Fruit fly (Drosophila melanogaster) whole organism, wandering third instar larva: ENCODE measurements around the gene CG12984.

Experiments used
- Abd-B ChIP-seq: fragments of >200 bp; optimal IDR thresholded peaks from 2 replicates; lab custom pipeline; 2017; ENCODE audit warnings: missing biosample characterization, missing genetic modification characterization
- CG32264 ChIP-seq: fragments of 200-800 bp; sonication (Bioruptor generic); optimal IDR thresholded peaks from 2 replicates; lab custom pipeline; 2016; ENCODE audit warnings: missing biosample characterization, missing genetic modification characterization
- CG9705 ChIP-seq: fragments of 200-800 bp; sonication (Bioruptor generic); optimal IDR thresholded peaks from 2 replicates; lab custom pipeline; 2018; ENCODE audit warnings: missing biosample characterization, mild to moderate bottlenecking, missing genetic modification characterization
- CrebA ChIP-seq: fragments of 200-800 bp; sonication (Bioruptor generic); optimal IDR thresholded peaks from 2 replicates; lab custom pipeline; 2016; ENCODE audit warnings: missing biosample characterization, mild to moderate bottlenecking, missing genetic modification characterization, borderline replicate concordance
- Dfd ChIP-seq: fragments of >200 bp; optimal IDR thresholded peaks from 2 replicates; lab custom pipeline; 2017; ENCODE audit warnings: missing biosample characterization, missing genetic modification characterization
- Dif ChIP-seq: fragments of 200-275, 200-300 bp; sonication (Bioruptor generic); optimal IDR thresholded peaks from 2 replicates; lab custom pipeline; 2018; ENCODE audit warnings: missing biosample characterization, missing genetic modification characterization; ENCODE audit not compliant: partially characterized antibody
- GATAd ChIP-seq: sonication (Bioruptor generic); optimal IDR thresholded peaks from 2 replicates; lab custom pipeline; 2016; ENCODE audit warnings: missing biosample characterization, missing genetic modification characterization
- HLH106 ChIP-seq: fragments of 200-800 bp; optimal IDR thresholded peaks from 3 replicates; lab custom pipeline; 2019; ENCODE audit warnings: missing biosample characterization, mild to moderate bottlenecking, missing genetic modification characterization, moderate library complexity
- Hnf4 ChIP-seq: fragments of 200-800 bp; sonication (Bioruptor generic); optimal IDR thresholded peaks from 2 replicates; lab custom pipeline; 2016; ENCODE audit warnings: missing biosample characterization, mild to moderate bottlenecking, missing genetic modification characterization
- Hr78 ChIP-seq: fragments of >200 bp; optimal IDR thresholded peaks from 2 replicates; lab custom pipeline; 2017; ENCODE audit warnings: missing biosample characterization, missing genetic modification characterization
- Hr83 ChIP-seq: fragments of 200-300 bp; sonication (Bioruptor generic); optimal IDR thresholded peaks from 2 replicates; lab custom pipeline; 2016; ENCODE audit warnings: missing biosample characterization, mild to moderate bottlenecking, missing genetic modification characterization, moderate library complexity; ENCODE audit not compliant: poor library complexity, severe bottlenecking
- Jra ChIP-seq: sonication (Bioruptor generic); optimal IDR thresholded peaks from 2 replicates; lab custom pipeline; 2016; ENCODE audit warnings: missing biosample characterization, missing genetic modification characterization
- Mio ChIP-seq: sonication (Bioruptor generic); optimal IDR thresholded peaks from 2 replicates; lab custom pipeline; 2016; ENCODE audit warnings: missing biosample characterization, missing genetic modification characterization
- Myc ChIP-seq: fragments of >200 bp; optimal IDR thresholded peaks from 2 replicates; lab custom pipeline; 2017
- N ChIP-seq: fragments of >200 bp; optimal IDR thresholded peaks from 2 replicates; lab custom pipeline; 2018; ENCODE audit warnings: missing biosample characterization, missing external identifiers, missing genetic modification characterization
- OdsH ChIP-seq: fragments of 200-800 bp; sonication (Bioruptor generic); optimal IDR thresholded peaks from 2 replicates; lab custom pipeline; 2016; ENCODE audit warnings: missing biosample characterization, mild to moderate bottlenecking, missing genetic modification characterization
- Rel ChIP-seq, 2 experiments: fragments of 200-800 bp; sonication (Bioruptor generic) in 1 of 2; optimal IDR thresholded peaks; 2 replicates in 1 of 2; 3 replicates in 1 of 2; lab custom pipeline; 2016 to 2019; ENCODE audit warnings: mild to moderate bottlenecking in 2 of 2, missing biosample characterization in 2 of 2, missing genetic modification characterization in 2 of 2, moderate library complexity in 1 of 2
- Sp1 ChIP-seq: fragments of 200-800 bp; sonication (Bioruptor generic); optimal IDR thresholded peaks from 3 replicates; lab custom pipeline; 2019; ENCODE audit warnings: missing biosample characterization, mild to moderate bottlenecking, missing genetic modification characterization, moderate library complexity
- Vsx2 ChIP-seq: fragments of 200-300, 225-300 bp; sonication (Bioruptor generic); optimal IDR thresholded peaks from 2 replicates; lab custom pipeline; 2018; ENCODE audit warnings: missing biosample characterization, missing genetic modification characterization; ENCODE audit not compliant: partially characterized antibody
- br ChIP-seq: fragments of 200-800 bp; sonication (Bioruptor generic); optimal IDR thresholded peaks from 2 replicates; lab custom pipeline; 2016; ENCODE audit warnings: missing biosample characterization, missing genetic modification characterization
- brk ChIP-seq: fragments of 200-800 bp; sonication (Bioruptor generic); optimal IDR thresholded peaks from 2 replicates; lab custom pipeline; 2016; ENCODE audit warnings: missing biosample characterization, mild to moderate bottlenecking, missing genetic modification characterization
- dl ChIP-seq, 2 experiments: fragments of 175-275, 200-275 bp in 1 of 2; fragments of 200-275 bp in 1 of 2; sonication (Bioruptor generic); optimal IDR thresholded peaks; lab custom pipeline; 2018; ENCODE audit warnings: mild to moderate bottlenecking in 2 of 2, missing biosample characterization in 2 of 2, missing genetic modification characterization in 2 of 2, moderate library complexity in 2 of 2; ENCODE audit not compliant: partially characterized antibody in 2 of 2, insufficient read depth in 1 of 2
- dmrt93B ChIP-seq: fragments of 200-800 bp; sonication (Bioruptor generic); optimal IDR thresholded peaks from 2 replicates; lab custom pipeline; 2018; ENCODE audit warnings: missing biosample characterization, mild to moderate bottlenecking, missing genetic modification characterization
- dsf ChIP-seq: sonication (Bioruptor generic); optimal IDR thresholded peaks from 2 replicates; lab custom pipeline; 2016; ENCODE audit warnings: missing biosample characterization, missing genetic modification characterization, borderline replicate concordance
- ey ChIP-seq: fragments of 200-800 bp; sonication (Bioruptor generic); optimal IDR thresholded peaks from 2 replicates; lab custom pipeline; 2016; ENCODE audit warnings: missing biosample characterization, missing genetic modification characterization
- foxo ChIP-seq, 2 experiments: fragments of 200-800 bp; sonication (Bioruptor generic); optimal IDR thresholded peaks; 2 replicates in 1 of 2; 3 replicates in 1 of 2; lab custom pipeline; 2016 to 2017; ENCODE audit warnings: missing biosample characterization in 2 of 2, missing genetic modification characterization in 2 of 2
- fru ChIP-seq: fragments of 200-800 bp; sonication (Bioruptor generic); optimal IDR thresholded peaks from 3 replicates; lab custom pipeline; 2016; ENCODE audit warnings: missing biosample characterization, mild to moderate bottlenecking, missing genetic modification characterization
- h ChIP-seq: fragments of 200-800 bp; sonication (Bioruptor generic); optimal IDR thresholded peaks from 3 replicates; lab custom pipeline; 2016; ENCODE audit warnings: missing biosample characterization, mild to moderate bottlenecking, missing genetic modification characterization
- jim ChIP-seq: fragments of 175-275, 200-325 bp; sonication (Bioruptor generic); optimal IDR thresholded peaks from 2 replicates; lab custom pipeline; 2016; ENCODE audit warnings: missing biosample characterization, mild to moderate bottlenecking, missing genetic modification characterization
- lola ChIP-seq: fragments of >200 bp; optimal IDR thresholded peaks from 2 replicates; lab custom pipeline; 2017; ENCODE audit warnings: missing biosample characterization, missing genetic modification characterization
- pan ChIP-seq: fragments of >200 bp; optimal IDR thresholded peaks from 2 replicates; lab custom pipeline; 2017
- psq ChIP-seq: fragments of 200-800 bp; sonication (Bioruptor generic); optimal IDR thresholded peaks from 3 replicates; lab custom pipeline; 2017; ENCODE audit warnings: missing biosample characterization, mild to moderate bottlenecking, missing genetic modification characterization, moderate library complexity
- rgr ChIP-seq: fragments of 200-800 bp; sonication (Bioruptor generic); optimal IDR thresholded peaks from 3 replicates; lab custom pipeline; 2016; ENCODE audit warnings: missing biosample characterization, mild to moderate bottlenecking, missing genetic modification characterization
- sage ChIP-seq: fragments of 200-800 bp; sonication (Bioruptor generic); optimal IDR thresholded peaks from 2 replicates; lab custom pipeline; 2016; ENCODE audit warnings: missing biosample characterization, mild to moderate bottlenecking, missing genetic modification characterization
- sv ChIP-seq: fragments of 200-800 bp; sonication (Bioruptor generic); optimal IDR thresholded peaks from 3 replicates; lab custom pipeline; 2016; ENCODE audit warnings: missing biosample characterization, missing genetic modification characterization
- tai ChIP-seq: sonication (Bioruptor generic); optimal IDR thresholded peaks from 2 replicates; lab custom pipeline; 2016; ENCODE audit warnings: missing biosample characterization, missing genetic modification characterization
- usp ChIP-seq: fragments of >200 bp; optimal IDR thresholded peaks from 2 replicates; lab custom pipeline; 2017; ENCODE audit warnings: missing biosample characterization, missing genetic modification characterization
- woc ChIP-seq: sonication (Bioruptor generic); optimal IDR thresholded peaks from 2 replicates; lab custom pipeline; 2016; ENCODE audit warnings: missing biosample characterization, mild to moderate bottlenecking, missing genetic modification characterization

CG12984 gene

dm6 chr3L:20950136-20950499 lies 41.4 kb upstream of the CG12984 start (continued):
- peak in 1 of 2 experiments; percentile 94 for TF ChIP-seq foxo (GFP tag; optimal IDR thresholded peaks at IDR 0.05; lab: Kevin White, UChicago)
- peak; percentile 59 for TF ChIP-seq dsf

- TF ChIP-seq Vsx2 (GFP tag; lab: Kevin White, UChicago) (peak; percentile 10), Hnf4 (peak; percentile 33), CG9705 (GFP tag; lab: Kevin White, UChicago) (peak; percentile 61), ey (peak; percentile 69), h (GFP tag; lab: Kevin White, UChicago) (peak; percentile 70), sv (no peak), foxo (GFP tag; optimal IDR thresholded peaks at IDR 0.05; lab: Kevin White, UChicago) (peak in 1 of 2 experiments; percentile 79), OdsH (peak; percentile 71), CrebA (GFP tag; lab: Kevin White, UChicago) (peak; percentile 6), tai (GFP tag; lab: Kevin White, UChicago) (peak; percentile 42), Mio (GFP tag; lab: Kevin White, UChicago) (no peak), HLH106 (tag; lab: Kevin White, UChicago) (peak; percentile 83), dsf (peak; percentile 9), pan (no peak), brk (GFP tag; lab: Kevin White, UChicago) (no peak), Dif (GFP tag; lab: Kevin White, UChicago) (peak; percentile 50), lola (GFP tag; lab: Kevin White, UChicago) (no peak), woc (GFP tag; lab: Kevin White, UChicago) (no peak), dl (GFP tag; optimal IDR thresholded peaks at IDR 0.05; lab: Kevin White, UChicago; ENCODE audit: insufficient read depth in 1 of 2, partially characterized antibody in 2 of 2) (no peak), sage (peak; percentile 73), Dfd (GFP tag; lab: Kevin White, UChicago) (no peak), N (GFP tag; lab: Kevin White, UChicago) (no peak), GATAd (GFP tag; lab: Kevin White, UChicago) (no peak), CG32264 (GFP tag; lab: Kevin White, UChicago) (peak; percentile 41), psq (GFP tag; lab: Kevin White, UChicago) (peak; percentile 55), Abd-B (GFP tag; lab: Kevin White, UChicago) (no peak), br (peak; percentile 78), Hr78 (GFP tag; lab: Kevin White, UChicago) (no peak), rgr (peak; percentile 72), jim (no peak), Sp1 (GFP tag; lab: Kevin White, UChicago) (peak; percentile 85), Myc (no peak), usp (GFP tag; lab: Kevin White, UChicago) (no peak), Hr83 (GFP tag; lab: Kevin White, UChicago) (no peak), Jra (GFP tag; lab: Kevin White, UChicago) (peak; percentile 10), dmrt93B (GFP tag; lab: Kevin White, UChicago) (peak; percentile 77), Rel (GFP tag; optimal IDR thresholded peaks at IDR 0.05; lab: Kevin White, UChicago) (peak; percentile 8), Rel (tag; optimal IDR thresholded peaks at IDR 0.05; lab: Kevin White, UChicago) (no peak), fru (GFP tag; lab: Kevin White, UChicago) (peak; percentile 79)
- TF ChIP-seq, all 38 proteins: peak for 22
Measured at dm6 chr3L:20950520-20951135, 40.8 kb upstream of the CG12984 start.
